Worm (Caenorhabditis elegans): ENCODE results near the gene C35C5.9.
A peak's percentile ranks its signal among the peaks of the same experiment; 100 is the strongest.

C35C5.9 gene

ce11 chrX:11547442-11548023, 11.2 kb downstream of the C35C5.9 start:
- TF ChIP-seq unc-39 (tag; optimal IDR thresholded peaks at IDR 0.05) (no peak), nhr-28 (tag; optimal IDR thresholded peaks at IDR 0.05) (no peak), unc-62 (GFP tag; optimal IDR thresholded peaks at IDR 0.05) (peak; percentile 40), flh-1 (GFP tag; optimal IDR thresholded peaks at IDR 0.05) (no peak), elt-3 (tag; optimal IDR thresholded peaks at IDR 0.05) (no peak), nhr-237 (tag; optimal IDR thresholded peaks at IDR 0.05) (no peak)

- TF ChIP-seq ceh-43 (GFP tag; optimal IDR thresholded peaks at IDR 0.05) (no peak), ceh-83 (GFP tag; optimal IDR thresholded peaks at IDR 0.05) (no peak), nhr-76 (tag; optimal IDR thresholded peaks at IDR 0.05) (no peak), nhr-12 (tag; optimal IDR thresholded peaks at IDR 0.05) (no peak), zip-8 (tag; optimal IDR thresholded peaks at IDR 0.05) (no peak), drap-1 (GFP tag; optimal IDR thresholded peaks at IDR 0.05) (no peak), flh-1 (GFP tag; optimal IDR thresholded peaks at IDR 0.05) (no peak), nhr-28 (tag; optimal IDR thresholded peaks at IDR 0.05) (no peak), mls-2 (tag; optimal IDR thresholded peaks at IDR 0.05) (no peak), unc-39 (tag; optimal IDR thresholded peaks at IDR 0.05) (no peak), unc-62 (GFP tag; optimal IDR thresholded peaks at IDR 0.05) (no peak), ceh-39 (tag; optimal IDR thresholded peaks at IDR 0.05) (no peak), mab-5 (tag; optimal IDR thresholded peaks at IDR 0.05) (no peak), pha-4 (tag; optimal IDR thresholded peaks at IDR 0.05) (no peak), elt-3 (tag; optimal IDR thresholded peaks at IDR 0.05) (no peak), unc-120 (tag; optimal IDR thresholded peaks at IDR 0.05; ENCODE audit: poor library complexity, severe bottlenecking) (no peak), elt-1 (tag; optimal IDR thresholded peaks at IDR 0.05; ENCODE audit: borderline replicate concordance, insufficient read depth) (no peak), blmp-1 (tag; optimal IDR thresholded peaks at IDR 0.05) (no peak), tbx-8 (GFP tag; optimal IDR thresholded peaks at IDR 0.05) (no peak), sem-2 (GFP tag; optimal IDR thresholded peaks at IDR 0.05) (no peak)
Observed at ce11 chrX:11548308-11548707, 11.9 kb downstream of the C35C5.9 start, which contains the start of gene mig-2. mig-2 (plus strand) TSS chrX:11548608.

- TF ChIP-seq tbx-8 (GFP tag; optimal IDR thresholded peaks at IDR 0.05), result no peak
- TF ChIP-seq cnd-1 (tag; optimal IDR thresholded peaks at IDR 0.05), result no peak
- TF ChIP-seq snpc-4 (tag; optimal IDR thresholded peaks at IDR 0.05), result no peak
- TF ChIP-seq mep-1 (tag; optimal IDR thresholded peaks at IDR 0.05), result no peak
- no peak for TF ChIP-seq elt-1 (tag; optimal IDR thresholded peaks at IDR 0.05; ENCODE audit: borderline replicate concordance, insufficient read depth)
Observed at ce11 chrX:11551808-11552207, 15.4 kb downstream of the C35C5.9 start.

ce11 chrX:11552879-11553278, 16.5 kb downstream of the C35C5.9 start:
- TF ChIP-seq tbx-8 (GFP tag; optimal IDR thresholded peaks at IDR 0.05) (no peak), unc-120 (tag; optimal IDR thresholded peaks at IDR 0.05; ENCODE audit: poor library complexity, severe bottlenecking) (no peak), lin-32 (GFP tag; optimal IDR thresholded peaks at IDR 0.05) (no peak), ces-1 (GFP tag; optimal IDR thresholded peaks at IDR 0.05) (peak; percentile 80), bed-3 (GFP tag; optimal IDR thresholded peaks at IDR 0.05) (no peak)

ce11 chrX:11554522-11554921, 18.2 kb downstream of the C35C5.9 start:
- TF ChIP-seq ces-1 (GFP tag; optimal IDR thresholded peaks at IDR 0.05), result peak; percentile 69
- no peak for TF ChIP-seq unc-120 (tag; optimal IDR thresholded peaks at IDR 0.05; ENCODE audit: poor library complexity, severe bottlenecking)

- no peak for TF ChIP-seq cnd-1 (tag; optimal IDR thresholded peaks at IDR 0.05)
- TF ChIP-seq flh-1 (GFP tag; optimal IDR thresholded peaks at IDR 0.05), result no peak
- no peak for TF ChIP-seq ceh-43 (GFP tag; optimal IDR thresholded peaks at IDR 0.05)
- no peak for TF ChIP-seq sptf-1 (tag; optimal IDR thresholded peaks at IDR 0.05)
- TF ChIP-seq unc-39 (tag; optimal IDR thresholded peaks at IDR 0.05), result no peak
- TF ChIP-seq mep-1 (tag; optimal IDR thresholded peaks at IDR 0.05), result no peak
- no peak for TF ChIP-seq blmp-1 (tag; optimal IDR thresholded peaks at IDR 0.05)
Observed at ce11 chrX:11555046-11555445, 18.7 kb downstream of the C35C5.9 start.

Data from whole organism, mixed stage, embryonic.